Worm (Caenorhabditis elegans) whole organism, mixed stage, embryonic: Measurements from ENCODE around the gene C06E1.1.

Experiments used
- bed-3 ChIP-seq: fragments of 200-800 bp; sonication (Bioruptor generic); optimal IDR thresholded peaks from 3 replicates; lab custom pipeline; 2018; ENCODE audit warnings: mild to moderate bottlenecking, missing genetic modification characterization, moderate library complexity, missing compliant biosample characterization
- ces-1 ChIP-seq: fragments of 150-350 bp; optimal IDR thresholded peaks from 2 replicates; lab custom pipeline; 2014; ENCODE audit warnings: missing biosample characterization, missing genetic modification reagents, missing genetic modification characterization
- drap-1 ChIP-seq: fragments of 200-800 bp; sonication (Bioruptor generic); optimal IDR thresholded peaks from 3 replicates; lab custom pipeline; 2018; ENCODE audit warnings: mild to moderate bottlenecking, missing genetic modification characterization, missing compliant biosample characterization
- elt-3 ChIP-seq: fragments of 150-350 bp; optimal IDR thresholded peaks from 2 replicates; lab custom pipeline; 2014; ENCODE audit warnings: missing biosample characterization, missing genetic modification characterization
- lin-13 ChIP-seq: fragments of 150-350 bp; optimal IDR thresholded peaks from 2 replicates; lab custom pipeline; 2014; ENCODE audit warnings: missing biosample characterization, missing genetic modification characterization
- lsy-2 ChIP-seq: fragments of 150-350 bp; optimal IDR thresholded peaks from 2 replicates; lab custom pipeline; 2014; ENCODE audit warnings: missing biosample characterization, missing genetic modification characterization
- mep-1 ChIP-seq: fragments of 150-350 bp; optimal IDR thresholded peaks from 2 replicates; lab custom pipeline; 2017; ENCODE audit warnings: missing biosample characterization, missing genetic modification reagents, missing genetic modification characterization, inconsistent platforms
- nhr-237 ChIP-seq: fragments of 150-350 bp; optimal IDR thresholded peaks from 2 replicates; lab custom pipeline; 2014; ENCODE audit warnings: missing biosample characterization, missing genetic modification characterization
- nhr-28 ChIP-seq: fragments of 150-350 bp; optimal IDR thresholded peaks from 2 replicates; lab custom pipeline; 2014; ENCODE audit warnings: missing biosample characterization, missing genetic modification characterization
- nhr-76 ChIP-seq: sonication (generic microtip); optimal IDR thresholded peaks from 2 replicates; lab custom pipeline; 2017; ENCODE audit warnings: missing biosample characterization, missing genetic modification characterization
- pha-4 ChIP-seq: fragments of 150-350 bp; optimal IDR thresholded peaks from 2 replicates; lab custom pipeline; 2018; ENCODE audit warnings: missing biosample characterization, missing genetic modification reagents, missing genetic modification characterization
- snpc-4 ChIP-seq: fragments of 150-350 bp; optimal IDR thresholded peaks from 2 replicates; lab custom pipeline; 2014; ENCODE audit warnings: missing biosample characterization, missing genetic modification characterization
- unc-62 ChIP-seq: fragments of 150-350 bp; optimal IDR thresholded peaks from 2 replicates; lab custom pipeline; 2014; ENCODE audit warnings: missing biosample characterization, missing genetic modification reagents, missing genetic modification characterization
- ztf-11 ChIP-seq: fragments of 150-350 bp; optimal IDR thresholded peaks from 2 replicates; lab custom pipeline; 2014; ENCODE audit warnings: missing biosample characterization, missing genetic modification characterization

- no peak for TF ChIP-seq unc-62 (GFP tag; lab: Kevin White, UChicago)
- TF ChIP-seq snpc-4 (tag; lab: Kevin White, UChicago), result no peak
- TF ChIP-seq mep-1, result no peak
- TF ChIP-seq ztf-11 (tag; lab: Kevin White, UChicago), result no peak
- no peak for TF ChIP-seq ces-1 (GFP tag; lab: Kevin White, UChicago)
- TF ChIP-seq pha-4 (tag; lab: Kevin White, UChicago), result no peak
- TF ChIP-seq nhr-237 (tag; lab: Kevin White, UChicago), result no peak
- no peak for TF ChIP-seq lsy-2 (tag; lab: Kevin White, UChicago)
- TF ChIP-seq lin-13 (tag; lab: Kevin White, UChicago), result no peak
- TF ChIP-seq nhr-28, result no peak
- TF ChIP-seq elt-3, result no peak
- TF ChIP-seq nhr-76 (tag; lab: Kevin White, UChicago), result no peak
- no peak for TF ChIP-seq bed-3
- TF ChIP-seq drap-1 (GFP tag; lab: Kevin White, UChicago), result no peak
Observed at ce11 chrIII:8598961-8599360, 6.7 kb upstream of the C06E1.1 start.
